Worm (Caenorhabditis elegans): ENCODE results near the gene mogs-1.

DNA sequence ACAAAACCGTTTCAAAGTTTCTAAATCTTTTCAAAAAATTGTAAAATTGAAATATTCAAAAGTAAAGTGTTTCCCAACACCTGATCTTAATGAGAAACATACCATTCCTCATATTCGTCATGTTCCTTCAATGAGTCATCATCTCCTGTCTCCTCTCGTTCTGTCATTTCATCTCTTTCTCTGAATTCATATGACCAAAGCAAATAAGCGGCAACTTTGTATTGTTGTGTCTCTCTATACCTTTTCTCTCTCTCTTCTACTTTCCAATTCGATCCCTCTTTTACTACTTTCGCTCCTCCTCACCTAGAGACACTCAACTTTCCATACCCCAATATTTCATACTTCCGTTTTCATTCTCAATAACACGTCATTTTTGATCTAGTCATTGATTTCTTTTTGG is 13.5 kb downstream of the mogs-1 start:
- no peak for TF ChIP-seq tlf-1 (GFP tag; optimal IDR thresholded peaks at IDR 0.05)
- TF ChIP-seq attf-3 (GFP tag; conservative IDR thresholded peaks at IDR 0.05): no peak
- TF ChIP-seq lir-1 (GFP tag; conservative IDR thresholded peaks at IDR 0.05): no peak
- TF ChIP-seq snpc-4 (GFP tag; optimal IDR thresholded peaks at IDR 0.05): no peak
- no peak for TF ChIP-seq snpc-4 (tag; optimal IDR thresholded peaks at IDR 0.05)
- no peak for TF ChIP-seq F49E8.2 (tag; optimal IDR thresholded peaks at IDR 0.05; ENCODE audit: insufficient read depth)
- no peak for TF ChIP-seq pha-4 (tag; optimal IDR thresholded peaks at IDR 0.05)

Data from whole organism, young adult.